Fruit fly (Drosophila melanogaster) whole organism, adult: ENCODE results near the gene CG15177.

ENCODE experiments used
- CG11617 ChIP-seq: fragments of 200-800 bp; sonication (Bioruptor generic); optimal IDR thresholded peaks from 2 replicates; lab custom pipeline; 2017; ENCODE audit warnings: mild to moderate bottlenecking, missing biosample characterization, missing genetic modification reagents, missing genetic modification characterization
- CG12768 ChIP-seq: fragments of 200-800 bp; sonication (Bioruptor generic); optimal IDR thresholded peaks from 2 replicates; lab custom pipeline; 2017; ENCODE audit warnings: missing biosample characterization, missing genetic modification characterization, mild to moderate bottlenecking, moderate library complexity, missing genetic modification reagents
- CG14711 ChIP-seq: fragments of 200-800 bp; sonication (Bioruptor generic); optimal IDR thresholded peaks from 2 replicates; lab custom pipeline; 2018; ENCODE audit warnings: missing biosample characterization, mild to moderate bottlenecking, missing genetic modification characterization, moderate library complexity
- CG1620 ChIP-seq: fragments of 200-800 bp; sonication (Bioruptor generic); optimal IDR thresholded peaks from 2 replicates; lab custom pipeline; 2016; ENCODE audit warnings: missing biosample characterization, missing genetic modification characterization
- CG33017 ChIP-seq: fragments of 200-800 bp; sonication (Bioruptor generic); optimal IDR thresholded peaks from 2 replicates; lab custom pipeline; 2018; ENCODE audit warnings: missing biosample characterization, mild to moderate bottlenecking, missing genetic modification characterization, moderate library complexity
- CG5204 ChIP-seq: fragments of 200-800 bp; sonication (Bioruptor generic); optimal IDR thresholded peaks from 2 replicates; lab custom pipeline; 2016; ENCODE audit warnings: missing biosample characterization, missing genetic modification characterization
- CG7045 ChIP-seq: fragments of 200-800 bp; sonication (Bioruptor generic); optimal IDR thresholded peaks from 2 replicates; lab custom pipeline; 2017; ENCODE audit warnings: missing biosample characterization, mild to moderate bottlenecking, missing genetic modification characterization
- CG7101 ChIP-seq: fragments of 200-800 bp; sonication (Bioruptor generic); optimal IDR thresholded peaks from 2 replicates; lab custom pipeline; 2018; ENCODE audit warnings: missing biosample characterization, mild to moderate bottlenecking, missing genetic modification characterization, moderate library complexity
- Clk ChIP-seq: fragments of 200-800 bp; sonication (Bioruptor generic); optimal IDR thresholded peaks from 2 replicates; lab custom pipeline; 2017; ENCODE audit warnings: missing biosample characterization, missing genetic modification characterization
- Crg-1 ChIP-seq: fragments of 200-800 bp; sonication (Bioruptor generic); optimal IDR thresholded peaks from 2 replicates; lab custom pipeline; 2016; ENCODE audit warnings: missing biosample characterization, missing genetic modification characterization
- Hr96 ChIP-seq: fragments of 200-800 bp; sonication (Bioruptor generic); optimal IDR thresholded peaks from 2 replicates; lab custom pipeline; 2016; ENCODE audit warnings: missing biosample characterization, missing genetic modification characterization
- Mnt ChIP-seq: fragments of 200-800 bp; sonication (Bioruptor generic); optimal IDR thresholded peaks from 2 replicates; lab custom pipeline; 2016; ENCODE audit warnings: missing biosample characterization, mild to moderate bottlenecking, missing genetic modification characterization
- bab1 ChIP-seq: fragments of 200-800 bp; sonication (Bioruptor generic); optimal IDR thresholded peaks from 3 replicates; lab custom pipeline; 2019; ENCODE audit warnings: missing biosample characterization, mild to moderate bottlenecking, missing genetic modification characterization, moderate library complexity
- cic ChIP-seq: fragments of 200-800 bp; sonication (Bioruptor generic); optimal IDR thresholded peaks from 2 replicates; lab custom pipeline; 2017; ENCODE audit warnings: missing biosample characterization, mild to moderate bottlenecking, missing genetic modification characterization, moderate library complexity
- cnc ChIP-seq, 2 experiments: fragments of >200 bp; optimal IDR thresholded peaks; 2 replicates each; lab custom pipeline; 2017
- kay ChIP-seq: fragments of 200-800 bp; sonication (Bioruptor generic); peaks from one replicate; lab custom pipeline; 2016; ENCODE audit warnings: missing biosample characterization, missing genetic modification characterization, borderline replicate concordance
- ovo ChIP-seq: fragments of 200-800 bp; sonication (Bioruptor generic); optimal IDR thresholded peaks from 2 replicates; lab custom pipeline; 2016; ENCODE audit warnings: missing biosample characterization, missing genetic modification characterization
- pad ChIP-seq: fragments of 200-800 bp; sonication (Bioruptor generic); optimal IDR thresholded peaks from 3 replicates; lab custom pipeline; 2017; ENCODE audit warnings: missing biosample characterization, missing genetic modification characterization, mild to moderate bottlenecking, moderate library complexity, missing genetic modification reagents
- tj ChIP-seq: fragments of 200-800 bp; sonication (Bioruptor generic); optimal IDR thresholded peaks from 3 replicates; lab custom pipeline; 2017; ENCODE audit warnings: missing biosample characterization, mild to moderate bottlenecking, missing genetic modification characterization, moderate library complexity
- toe ChIP-seq: fragments of 200-800 bp; sonication (Bioruptor generic); optimal IDR thresholded peaks from 2 replicates; lab custom pipeline; 2016; ENCODE audit warnings: missing biosample characterization, missing genetic modification characterization

CG15177 gene

DNA sequence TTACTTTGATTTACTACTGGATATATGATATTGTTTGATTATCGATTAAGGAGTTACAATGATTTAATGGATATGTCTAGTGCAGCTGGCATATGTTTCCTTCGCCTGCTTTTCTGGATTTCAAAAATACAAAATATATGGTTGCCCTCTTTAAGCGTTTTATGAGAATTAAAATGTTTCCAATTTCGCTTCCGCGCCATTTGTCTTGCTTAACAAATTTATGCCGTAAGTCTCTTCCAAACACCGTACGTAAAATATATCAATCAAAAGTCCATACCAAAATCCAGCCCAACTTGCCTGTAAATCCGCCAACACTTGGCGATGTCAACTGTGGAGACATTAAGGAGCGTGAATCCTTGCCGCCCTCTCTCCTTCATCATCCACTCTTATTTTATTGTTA, at the start of gene CG15177:
Gene CG15177, minus strand, starts transcription at position 101 of the 400 bp plus-strand sequence.
- TF ChIP-seq CG7045 (GFP tag; lab: Kevin White, UChicago): no peak
- TF ChIP-seq CG11617 (GFP tag; lab: Kevin White, UChicago): no peak
- TF ChIP-seq CG12768 (GFP tag; lab: Kevin White, UChicago): no peak
- TF ChIP-seq CG1620 (GFP tag; lab: Kevin White, UChicago): no peak
- TF ChIP-seq bab1 (GFP tag; lab: Kevin White, UChicago): no peak
- TF ChIP-seq cic: no peak
- no peak for TF ChIP-seq toe (GFP tag; lab: Kevin White, UChicago)
- no peak for TF ChIP-seq cnc (optimal IDR thresholded peaks at IDR 0.05; lab: Kevin White, UChicago)

DNA sequence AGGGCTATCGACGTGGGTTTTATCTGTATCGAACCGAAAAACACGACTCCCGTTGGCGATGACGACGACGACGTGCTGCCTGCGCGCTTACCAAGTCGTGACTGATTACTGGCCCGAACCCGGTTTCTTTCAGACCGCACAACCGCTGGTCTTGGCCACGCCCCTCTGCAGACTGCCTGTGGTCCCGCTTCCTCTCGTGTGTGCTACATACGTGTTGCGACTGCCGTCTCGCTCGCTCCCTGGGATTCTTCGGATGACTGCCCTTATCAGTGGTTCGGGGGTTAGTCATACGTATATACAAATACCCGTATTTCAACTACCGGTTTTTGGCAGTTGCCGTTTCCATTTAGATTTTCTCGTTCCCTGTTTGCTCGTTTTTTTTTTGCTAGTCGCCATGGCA, 49.4 kb upstream of the CG15177 start, which contains the start of gene lab:
Gene lab, minus strand, starts transcription at position 111 of the 400 bp plus-strand sequence.
- TF ChIP-seq cic (no peak), ovo (GFP tag; lab: Kevin White, UChicago) (no peak), CG11617 (GFP tag; lab: Kevin White, UChicago) (no peak), pad (GFP tag; lab: Kevin White, UChicago) (no peak), kay (GFP tag; lab: Kevin White, UChicago) (no peak), CG14711 (tag; lab: Kevin White, UChicago) (no peak), CG1620 (GFP tag; lab: Kevin White, UChicago) (no peak), CG33017 (tag; lab: Kevin White, UChicago) (no peak), CG5204 (GFP tag; lab: Kevin White, UChicago) (no peak), cnc (optimal IDR thresholded peaks at IDR 0.05; lab: Kevin White, UChicago) (no peak), Clk (no peak), CG7045 (GFP tag; lab: Kevin White, UChicago) (no peak), Crg-1 (GFP tag; lab: Kevin White, UChicago) (no peak), Hr96 (GFP tag; lab: Kevin White, UChicago) (no peak), CG12768 (GFP tag; lab: Kevin White, UChicago) (no peak), toe (GFP tag; lab: Kevin White, UChicago) (no peak), bab1 (GFP tag; lab: Kevin White, UChicago) (no peak), Mnt (GFP tag; lab: Kevin White, UChicago) (no peak)

DNA sequence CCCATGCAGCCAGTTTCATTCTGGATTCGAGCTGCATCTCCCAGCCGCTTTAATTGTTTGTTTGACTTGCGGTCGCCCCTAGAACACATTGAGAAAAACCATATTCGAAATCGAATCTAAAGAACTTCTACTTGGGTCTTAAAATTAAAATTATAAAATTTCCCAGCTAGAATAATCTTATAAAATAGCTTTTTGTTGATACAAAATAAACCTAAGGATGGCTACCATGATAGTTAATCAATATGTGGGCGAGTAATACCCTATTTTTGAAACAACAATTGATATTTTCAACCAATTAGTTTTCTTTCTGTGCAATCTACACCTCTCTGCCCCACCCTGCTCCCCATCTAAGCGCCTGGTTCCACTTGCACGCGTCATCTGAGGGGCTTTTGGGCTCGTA, 45.4 kb upstream of the CG15177 start:
- TF ChIP-seq bab1 (GFP tag; lab: Kevin White, UChicago) (no peak), ovo (GFP tag; lab: Kevin White, UChicago) (no peak), CG12768 (GFP tag; lab: Kevin White, UChicago) (no peak), pad (GFP tag; lab: Kevin White, UChicago) (no peak), Clk (no peak), tj (GFP tag; lab: Kevin White, UChicago) (no peak), CG1620 (GFP tag; lab: Kevin White, UChicago) (no peak), cnc (optimal IDR thresholded peaks at IDR 0.05; lab: Kevin White, UChicago) (no peak), CG7101 (no peak), CG14711 (tag; lab: Kevin White, UChicago) (no peak), CG5204 (GFP tag; lab: Kevin White, UChicago) (no peak), CG11617 (GFP tag; lab: Kevin White, UChicago) (no peak), Mnt (GFP tag; lab: Kevin White, UChicago) (no peak), CG7045 (GFP tag; lab: Kevin White, UChicago) (no peak), kay (GFP tag; lab: Kevin White, UChicago) (no peak), CG33017 (tag; lab: Kevin White, UChicago) (no peak)

DNA sequence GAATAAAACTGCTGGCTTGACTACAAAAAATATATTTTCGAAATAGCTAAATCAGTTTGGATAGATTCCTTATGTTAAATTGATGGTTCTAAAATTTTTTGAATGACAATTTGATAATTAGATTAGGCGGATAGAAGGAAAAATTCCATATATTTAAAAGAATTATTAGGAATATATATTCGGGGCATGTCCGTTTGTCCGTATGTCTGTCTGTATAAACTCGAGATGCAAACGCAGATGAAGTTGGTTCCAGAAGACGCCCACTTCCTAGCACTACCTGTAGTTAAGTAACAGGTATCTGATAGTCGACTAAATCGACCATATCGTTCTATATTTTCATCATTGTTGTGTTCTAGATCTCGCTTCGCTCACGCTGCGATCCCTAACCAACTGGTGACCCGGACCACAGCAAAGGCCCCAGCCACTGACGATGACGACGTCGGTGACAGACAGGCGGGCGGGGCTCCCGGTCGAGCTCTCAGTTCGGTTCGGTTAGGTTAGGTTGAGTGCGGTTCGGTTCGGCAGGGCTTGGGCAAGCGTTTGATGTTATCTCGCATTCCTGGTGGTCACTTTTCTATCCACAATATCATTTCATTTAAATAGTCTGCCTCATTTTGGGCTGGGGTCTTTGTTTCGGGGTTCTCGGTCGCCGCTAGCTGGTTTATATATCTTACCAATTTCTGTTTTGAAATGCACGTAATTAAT, 43.3 kb upstream of the CG15177 start:
- TF ChIP-seq CG1620 (GFP tag; lab: Kevin White, UChicago) (no peak), cic (no peak), CG5204 (GFP tag; lab: Kevin White, UChicago) (no peak), CG7045 (GFP tag; lab: Kevin White, UChicago) (no peak), bab1 (GFP tag; lab: Kevin White, UChicago) (no peak), Mnt (GFP tag; lab: Kevin White, UChicago) (no peak), cnc (optimal IDR thresholded peaks at IDR 0.05; lab: Kevin White, UChicago) (no peak), kay (GFP tag; lab: Kevin White, UChicago) (no peak), toe (GFP tag; lab: Kevin White, UChicago) (no peak)

DNA sequence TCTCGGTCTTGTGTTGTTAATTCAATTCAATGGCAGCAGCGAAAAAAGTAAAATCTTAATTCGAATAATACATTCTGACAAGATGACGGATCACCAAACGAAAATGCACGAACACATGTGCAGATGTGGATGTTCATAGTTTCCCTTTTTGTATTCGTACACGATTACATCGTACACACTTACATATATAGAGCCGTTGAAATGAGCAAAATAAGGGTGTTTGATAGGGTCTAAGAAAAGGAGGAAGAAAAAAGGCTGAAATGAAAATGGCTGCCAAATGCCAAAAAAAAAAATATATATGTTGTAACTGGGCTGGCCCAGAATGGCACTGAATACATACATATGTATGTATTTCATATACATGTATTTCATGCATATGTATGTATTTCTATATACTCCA, 39.1 kb upstream of the CG15177 start:
- no peak for TF ChIP-seq Clk
- TF ChIP-seq cnc (optimal IDR thresholded peaks at IDR 0.05; lab: Kevin White, UChicago): no peak
- TF ChIP-seq CG14711 (tag; lab: Kevin White, UChicago): no peak
- TF ChIP-seq CG33017 (tag; lab: Kevin White, UChicago): no peak
- no peak for TF ChIP-seq CG7101
- no peak for TF ChIP-seq bab1 (GFP tag; lab: Kevin White, UChicago)
- no peak for TF ChIP-seq CG11617 (GFP tag; lab: Kevin White, UChicago)

DNA sequence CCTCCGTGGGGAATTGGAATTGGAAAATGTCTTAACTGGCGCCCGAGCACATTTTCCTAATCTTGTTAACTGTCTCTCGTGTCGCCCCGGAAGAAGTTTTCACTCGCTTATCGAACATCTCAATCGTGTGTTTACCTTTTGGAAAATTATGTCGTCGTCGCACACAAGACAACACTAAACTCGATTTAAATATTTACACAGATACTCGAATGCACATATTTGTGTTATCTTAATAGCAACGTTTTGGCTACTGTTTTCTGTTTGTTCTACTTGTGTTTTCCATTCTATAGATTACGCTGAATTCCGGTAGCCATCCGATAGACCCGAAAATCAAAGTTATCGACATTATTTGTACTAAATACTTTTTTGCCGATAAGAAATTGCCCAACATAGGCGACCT, 38.1 kb upstream of the CG15177 start:
- TF ChIP-seq kay (GFP tag; lab: Kevin White, UChicago): no peak
- no peak for TF ChIP-seq cnc (optimal IDR thresholded peaks at IDR 0.05; lab: Kevin White, UChicago)
- TF ChIP-seq Hr96 (GFP tag; lab: Kevin White, UChicago): no peak
- no peak for TF ChIP-seq CG5204 (GFP tag; lab: Kevin White, UChicago)
- TF ChIP-seq CG14711 (tag; lab: Kevin White, UChicago): no peak
- no peak for TF ChIP-seq pad (GFP tag; lab: Kevin White, UChicago)
- no peak for TF ChIP-seq CG7045 (GFP tag; lab: Kevin White, UChicago)
- no peak for TF ChIP-seq cic
